Worm (Caenorhabditis elegans): ENCODE results near the gene sprp-4.

- TF ChIP-seq elt-1 (tag; optimal IDR thresholded peaks at IDR 0.05) (no peak), zag-1 (tag; optimal IDR thresholded peaks at IDR 0.05) (no peak), nhr-25 (tag; optimal IDR thresholded peaks at IDR 0.05) (no peak)
Observed at ce11 chrX:8869112-8869675, 15.8 kb upstream of the sprp-4 start, which contains the start of the genes ubc-22 and ubc-21.

Measured in whole organism, L3 larva.